Worm (Caenorhabditis elegans) whole organism, early embryonic: Measurements from ENCODE around the gene unc-41.

Experiments
- B0310.2 ChIP-seq: sonication (generic microtip); optimal IDR thresholded peaks from 2 replicates; lab custom pipeline; 2016; ENCODE audit warnings: mild to moderate bottlenecking, missing genetic modification characterization, missing compliant biosample characterization
- F13C5.2 ChIP-seq: sonication (generic microtip); optimal IDR thresholded peaks from 2 replicates; lab custom pipeline; 2017; ENCODE audit warnings: mild to moderate bottlenecking, missing genetic modification characterization, inconsistent platforms, missing compliant biosample characterization
- aly-1 ChIP-seq: sonication (generic microtip); optimal IDR thresholded peaks from 2 replicates; lab custom pipeline; 2016; ENCODE audit warnings: missing genetic modification characterization, missing compliant biosample characterization
- ama-1 ChIP-seq: fragments of 150-350 bp; optimal IDR thresholded peaks from 2 replicates; lab custom pipeline; 2014
- ceh-13 ChIP-seq: fragments of 200-800 bp; sonication (Bioruptor generic); optimal IDR thresholded peaks from 2 replicates; lab custom pipeline; 2018; ENCODE audit warnings: mild to moderate bottlenecking, missing genetic modification characterization, missing compliant biosample characterization
- ceh-36 ChIP-seq: sonication (generic microtip); optimal IDR thresholded peaks from 2 replicates; lab custom pipeline; 2016; ENCODE audit warnings: missing genetic modification characterization, inconsistent platforms, missing compliant biosample characterization
- ets-7 ChIP-seq: sonication (generic microtip); optimal IDR thresholded peaks from 2 replicates; lab custom pipeline; 2016; ENCODE audit warnings: missing genotype, missing genetic modification characterization, missing compliant biosample characterization
- flt-1 ChIP-seq: fragments of 200-800 bp; sonication (Bioruptor generic); IDR thresholded peaks from 2 replicates; pipeline ENCODE4 v1.3.6; 2022; ENCODE audit warnings: missing genetic modification characterization, missing compliant biosample characterization
- hmbx-1 ChIP-seq: sonication (generic microtip); optimal IDR thresholded peaks from 2 replicates; lab custom pipeline; 2016; ENCODE audit warnings: mild to moderate bottlenecking, missing genetic modification characterization, missing compliant biosample characterization
- hmg-4 ChIP-seq: fragments of 200-800 bp; sonication (Bioruptor generic); optimal IDR thresholded peaks from 2 replicates; lab custom pipeline; 2018; ENCODE audit warnings: mild to moderate bottlenecking, missing genetic modification characterization, missing compliant biosample characterization
- hnd-1 ChIP-seq: sonication (generic microtip); optimal IDR thresholded peaks from 2 replicates; lab custom pipeline; 2016; ENCODE audit warnings: missing genetic modification characterization, missing compliant biosample characterization
- pes-1 ChIP-seq: fragments of 200-800 bp; sonication (Bioruptor generic); IDR thresholded peaks from 2 replicates; pipeline ENCODE4 v1.3.6; 2022; ENCODE audit warnings: missing genetic modification reagents, missing genetic modification characterization, missing compliant biosample characterization
- scrt-1 ChIP-seq: fragments of 200-800 bp; sonication (Bioruptor generic); IDR thresholded peaks from 2 replicates; pipeline ENCODE4 v1.3.6; 2022; ENCODE audit warnings: missing genetic modification characterization, missing compliant biosample characterization
- sea-1 ChIP-seq: fragments of 200-800 bp; sonication (Bioruptor generic); conservative IDR thresholded peaks from 2 replicates; pipeline ENCODE4 v1.3.6; 2022; ENCODE audit warnings: missing genetic modification characterization, missing compliant biosample characterization
- tbx-11 ChIP-seq: fragments of 200-800 bp; sonication (Bioruptor generic); IDR thresholded peaks from 2 replicates; pipeline ENCODE4 v1.3.6; 2022; ENCODE audit warnings: missing genetic modification characterization, missing compliant biosample characterization
- tbx-37 ChIP-seq: fragments of 200-800 bp; sonication (Bioruptor generic); conservative IDR thresholded peaks from 2 replicates; pipeline ENCODE4 v1.3.6; 2022; ENCODE audit warnings: missing genetic modification reagents, missing genetic modification characterization, missing compliant biosample characterization
- tra-4 ChIP-seq: sonication (generic microtip); optimal IDR thresholded peaks from 2 replicates; lab custom pipeline; 2017; ENCODE audit warnings: missing genetic modification characterization, missing compliant biosample characterization

The unc-41 gene

DNA sequence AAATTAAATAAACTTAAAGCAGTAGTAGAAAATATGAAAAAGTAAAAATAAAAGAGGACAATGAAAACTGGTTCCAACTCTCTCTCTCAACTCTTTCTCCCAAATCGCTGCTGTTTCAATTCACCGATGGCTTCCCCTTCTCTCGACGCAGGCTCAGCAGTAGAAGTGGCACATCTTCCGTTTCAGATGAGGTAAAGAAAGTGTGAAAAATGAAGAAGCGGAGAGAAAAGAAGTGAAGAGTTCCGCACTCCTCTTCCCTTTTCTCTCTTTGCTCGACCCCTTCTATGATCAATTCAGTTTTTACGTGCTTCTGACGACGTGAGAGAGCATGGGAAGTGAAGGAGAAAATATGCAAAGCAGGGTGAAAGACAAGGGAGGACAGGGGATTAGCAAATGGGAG lies 1.8 kb downstream of the unc-41 start:
- no peak for TF ChIP-seq ceh-13 (GFP tag; lab: Kevin White, UChicago)
- no peak for TF ChIP-seq hmbx-1 (tag; lab: Kevin White, UChicago)
- TF ChIP-seq tbx-37 (GFP tag; lab: Robert Waterston, UW): no peak
- no peak for TF ChIP-seq ets-7
- TF ChIP-seq tra-4 (tag; lab: Kevin White, UChicago): no peak
- TF ChIP-seq F13C5.2 (tag; lab: Kevin White, UChicago): no peak
- TF ChIP-seq pes-1 (GFP tag; lab: Robert Waterston, UW): no peak

DNA sequence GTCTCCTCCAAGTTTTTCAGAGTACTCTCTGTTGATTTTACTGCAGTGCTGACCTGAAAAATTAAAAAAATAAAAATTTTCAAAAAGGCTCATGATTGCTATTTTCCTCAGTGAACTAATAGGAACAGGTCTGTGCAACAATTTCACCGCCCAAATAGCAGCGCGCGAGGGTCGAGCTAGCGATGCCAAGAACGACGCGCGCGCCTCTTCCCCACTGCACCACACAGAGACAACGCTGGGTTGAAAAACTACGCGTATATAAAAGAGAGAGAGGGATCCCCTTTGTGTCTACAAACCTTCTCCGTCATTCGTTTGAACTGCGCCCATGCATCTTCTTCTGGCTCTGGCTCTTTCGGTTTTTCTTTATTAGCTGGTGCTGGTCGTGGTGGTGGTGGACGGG lies 5.9 kb downstream of the unc-41 start:
- TF ChIP-seq tra-4 (tag; lab: Kevin White, UChicago): peak; percentile 76
- peak; percentile 97 for TF ChIP-seq scrt-1 (GFP tag; lab: Robert Waterston, UW)
- TF ChIP-seq hnd-1: peak; percentile 87
- peak; percentile 96 for TF ChIP-seq sea-1 (GFP tag; lab: Robert Waterston, UW)
- TF ChIP-seq ceh-36 (tag; lab: Kevin White, UChicago): peak; percentile 92
- peak; percentile 94 for TF ChIP-seq hmg-4
- peak; percentile 90 for TF ChIP-seq tbx-37 (GFP tag; lab: Robert Waterston, UW)
- peak; percentile 86 for TF ChIP-seq ceh-13 (GFP tag; lab: Kevin White, UChicago)
- TF ChIP-seq aly-1 (tag; lab: Kevin White, UChicago): peak; percentile 89
- TF ChIP-seq hmbx-1 (tag; lab: Kevin White, UChicago): peak; percentile 82
- TF ChIP-seq F13C5.2 (tag; lab: Kevin White, UChicago): peak; percentile 94
- TF ChIP-seq tbx-11: peak; percentile 94
- peak; percentile 95 for TF ChIP-seq pes-1 (GFP tag; lab: Robert Waterston, UW)
- TF ChIP-seq ama-1 (lab: Kevin White, UChicago): no peak
- peak; percentile 90 for TF ChIP-seq B0310.2 (tag; lab: Kevin White, UChicago)
- TF ChIP-seq flt-1: peak; percentile 90
- TF ChIP-seq ets-7: peak; percentile 86

ce11 chrV:9965891-9966290 lies 10.1 kb downstream of the unc-41 start:
- no peak for TF ChIP-seq pes-1 (GFP tag; lab: Robert Waterston, UW)
- no peak for TF ChIP-seq tbx-37 (GFP tag; lab: Robert Waterston, UW)
- no peak for TF ChIP-seq ama-1 (lab: Kevin White, UChicago)
- no peak for TF ChIP-seq tra-4 (tag; lab: Kevin White, UChicago)
- no peak for TF ChIP-seq sea-1 (GFP tag; lab: Robert Waterston, UW)
- TF ChIP-seq ceh-36 (tag; lab: Kevin White, UChicago): no peak
- no peak for TF ChIP-seq flt-1
- no peak for TF ChIP-seq hmbx-1 (tag; lab: Kevin White, UChicago)
- no peak for TF ChIP-seq scrt-1 (GFP tag; lab: Robert Waterston, UW)
- no peak for TF ChIP-seq hmg-4
- TF ChIP-seq tbx-11: no peak
- no peak for TF ChIP-seq aly-1 (tag; lab: Kevin White, UChicago)

ce11 chrV:9964152-9964785 lies 11.8 kb downstream of the unc-41 start:
- no peak for TF ChIP-seq tra-4 (tag; lab: Kevin White, UChicago)
- TF ChIP-seq hmg-4: peak; percentile 31

- TF ChIP-seq tbx-11: no peak
- TF ChIP-seq F13C5.2 (tag; lab: Kevin White, UChicago): no peak
- no peak for TF ChIP-seq pes-1 (GFP tag; lab: Robert Waterston, UW)
- TF ChIP-seq ets-7: no peak
- TF ChIP-seq B0310.2 (tag; lab: Kevin White, UChicago): no peak
- no peak for TF ChIP-seq hmbx-1 (tag; lab: Kevin White, UChicago)
- TF ChIP-seq hmg-4: no peak
- TF ChIP-seq sea-1 (GFP tag; lab: Robert Waterston, UW): no peak
- no peak for TF ChIP-seq tra-4 (tag; lab: Kevin White, UChicago)
- TF ChIP-seq ama-1 (lab: Kevin White, UChicago): no peak
- TF ChIP-seq scrt-1 (GFP tag; lab: Robert Waterston, UW): no peak
- no peak for TF ChIP-seq flt-1
- no peak for TF ChIP-seq tbx-37 (GFP tag; lab: Robert Waterston, UW)
Measured at ce11 chrV:9962916-9963315, 13.1 kb downstream of the unc-41 start.

- no peak for TF ChIP-seq ceh-13 (GFP tag; lab: Kevin White, UChicago)
- TF ChIP-seq hnd-1: no peak
- no peak for TF ChIP-seq pes-1 (GFP tag; lab: Robert Waterston, UW)
- TF ChIP-seq tbx-37 (GFP tag; lab: Robert Waterston, UW): no peak
- TF ChIP-seq ets-7: no peak
- TF ChIP-seq B0310.2 (tag; lab: Kevin White, UChicago): no peak
- TF ChIP-seq sea-1 (GFP tag; lab: Robert Waterston, UW): no peak
- no peak for TF ChIP-seq F13C5.2 (tag; lab: Kevin White, UChicago)
Measured at ce11 chrV:9962394-9962793, 13.6 kb downstream of the unc-41 start, which contains the start of gene madf-4. madf-4 (minus strand) TSS chrV:9962494.

- TF ChIP-seq hmbx-1 (tag; lab: Kevin White, UChicago) (no peak), ama-1 (lab: Kevin White, UChicago) (no peak), hmg-4 (no peak), ceh-36 (tag; lab: Kevin White, UChicago) (no peak), tra-4 (tag; lab: Kevin White, UChicago) (no peak), aly-1 (tag; lab: Kevin White, UChicago) (no peak), sea-1 (GFP tag; lab: Robert Waterston, UW) (no peak), pes-1 (GFP tag; lab: Robert Waterston, UW) (no peak)
Measured at ce11 chrV:9960376-9960775, 15.7 kb downstream of the unc-41 start, which contains the start of gene T07C12.10. T07C12.10 (minus strand) TSS chrV:9960476.
